Fruit fly (Drosophila melanogaster): ENCODE results near the gene CG10486.
A peak's percentile ranks its signal among the peaks of the same experiment; 100 is the strongest.

CG10486 gene

dm6 chr3L:5863868-5864413, 42.6 kb downstream of the CG10486 start:
- TF ChIP-seq Hnf4 (GFP tag; optimal IDR thresholded peaks at IDR 0.05) (peak; percentile 29), fru (GFP tag; optimal IDR thresholded peaks at IDR 0.05) (peak; percentile 54), CG9705 (GFP tag; optimal IDR thresholded peaks at IDR 0.05) (no peak), dsf (GFP tag; optimal IDR thresholded peaks at IDR 0.05; ENCODE audit: borderline replicate concordance) (no peak), Sp1 (GFP tag; optimal IDR thresholded peaks at IDR 0.05) (peak; percentile 61), Abd-B (GFP tag; optimal IDR thresholded peaks at IDR 0.05) (no peak), dl (GFP tag; optimal IDR thresholded peaks at IDR 0.05; ENCODE audit: insufficient read depth in 1 of 2, partially characterized antibody in 2 of 2) (no peak), rgr (GFP tag; optimal IDR thresholded peaks at IDR 0.05) (peak; percentile 38), psq (GFP tag; optimal IDR thresholded peaks at IDR 0.05) (peak; percentile 14), Dif (GFP tag; optimal IDR thresholded peaks at IDR 0.05; ENCODE audit: partially characterized antibody) (no peak), HLH106 (tag; optimal IDR thresholded peaks at IDR 0.05) (peak; percentile 15), h (GFP tag; optimal IDR thresholded peaks at IDR 0.05) (peak; percentile 63), dmrt93B (GFP tag; optimal IDR thresholded peaks at IDR 0.05) (no peak), jim (GFP tag; optimal IDR thresholded peaks at IDR 0.05) (no peak), OdsH (GFP tag; optimal IDR thresholded peaks at IDR 0.05) (peak; percentile 38), ey (GFP tag; optimal IDR thresholded peaks at IDR 0.05) (peak; percentile 40), br (GFP tag; optimal IDR thresholded peaks at IDR 0.05) (peak; percentile 34), tai (GFP tag; optimal IDR thresholded peaks at IDR 0.05) (no peak), woc (GFP tag; optimal IDR thresholded peaks at IDR 0.05) (peak; percentile 26), foxo (GFP tag; optimal IDR thresholded peaks at IDR 0.05) (peak in 1 of 2 experiments; percentile 46), Hr78 (GFP tag; optimal IDR thresholded peaks at IDR 0.05) (no peak), pan (optimal IDR thresholded peaks at IDR 0.05) (no peak), Rel (GFP tag; optimal IDR thresholded peaks at IDR 0.05) (no peak), Rel (tag; optimal IDR thresholded peaks at IDR 0.05) (no peak), sage (GFP tag; optimal IDR thresholded peaks at IDR 0.05) (no peak), Mio (GFP tag; optimal IDR thresholded peaks at IDR 0.05) (no peak), sv (GFP tag; optimal IDR thresholded peaks at IDR 0.05) (no peak), Dfd (GFP tag; optimal IDR thresholded peaks at IDR 0.05) (no peak), Vsx2 (GFP tag; optimal IDR thresholded peaks at IDR 0.05; ENCODE audit: partially characterized antibody) (no peak), N (GFP tag; optimal IDR thresholded peaks at IDR 0.05) (no peak)

dm6 chr3L:5862994-5863393, 43.5 kb downstream of the CG10486 start:
- TF ChIP-seq CG9705 (GFP tag; optimal IDR thresholded peaks at IDR 0.05) (peak; percentile 52), fru (GFP tag; optimal IDR thresholded peaks at IDR 0.05) (peak; percentile 80), CG32264 (GFP tag; optimal IDR thresholded peaks at IDR 0.05) (peak; percentile 28), woc (GFP tag; optimal IDR thresholded peaks at IDR 0.05) (peak; percentile 57), jim (GFP tag; optimal IDR thresholded peaks at IDR 0.05) (no peak), dsf (GFP tag; optimal IDR thresholded peaks at IDR 0.05; ENCODE audit: borderline replicate concordance) (no peak), h (GFP tag; optimal IDR thresholded peaks at IDR 0.05) (peak; percentile 72), Hnf4 (GFP tag; optimal IDR thresholded peaks at IDR 0.05) (peak; percentile 30), CrebA (GFP tag; optimal IDR thresholded peaks at IDR 0.05; ENCODE audit: borderline replicate concordance) (no peak), N (GFP tag; optimal IDR thresholded peaks at IDR 0.05) (no peak), Jra (GFP tag; optimal IDR thresholded peaks at IDR 0.05) (no peak), Sp1 (GFP tag; optimal IDR thresholded peaks at IDR 0.05) (peak; percentile 74), Hr83 (GFP tag; optimal IDR thresholded peaks at IDR 0.05; ENCODE audit: poor library complexity, severe bottlenecking) (no peak), HLH106 (tag; optimal IDR thresholded peaks at IDR 0.05) (peak; percentile 74), br (GFP tag; optimal IDR thresholded peaks at IDR 0.05) (peak; percentile 65), Mio (GFP tag; optimal IDR thresholded peaks at IDR 0.05) (no peak), sage (GFP tag; optimal IDR thresholded peaks at IDR 0.05) (peak; percentile 35), OdsH (GFP tag; optimal IDR thresholded peaks at IDR 0.05) (peak; percentile 69), ey (GFP tag; optimal IDR thresholded peaks at IDR 0.05) (peak; percentile 72), Abd-B (GFP tag; optimal IDR thresholded peaks at IDR 0.05) (no peak), GATAd (GFP tag; optimal IDR thresholded peaks at IDR 0.05) (no peak), foxo (GFP tag; optimal IDR thresholded peaks at IDR 0.05) (peak in 1 of 2 experiments; percentile 83), Hr78 (GFP tag; optimal IDR thresholded peaks at IDR 0.05) (no peak), Rel (GFP tag; optimal IDR thresholded peaks at IDR 0.05) (no peak), Rel (tag; optimal IDR thresholded peaks at IDR 0.05) (no peak), Vsx2 (GFP tag; optimal IDR thresholded peaks at IDR 0.05; ENCODE audit: partially characterized antibody) (no peak), rgr (GFP tag; optimal IDR thresholded peaks at IDR 0.05) (peak; percentile 65), dmrt93B (GFP tag; optimal IDR thresholded peaks at IDR 0.05) (peak; percentile 66), psq (GFP tag; optimal IDR thresholded peaks at IDR 0.05) (peak; percentile 45), tai (GFP tag; optimal IDR thresholded peaks at IDR 0.05) (no peak)
